Worm (Caenorhabditis elegans) whole organism, early embryonic: Measurements from ENCODE around the gene lam-2.

Experiments used
- ets-7 ChIP-seq: sonication (generic microtip); optimal IDR thresholded peaks from 2 replicates; lab custom pipeline; 2016; ENCODE audit warnings: missing genotype, missing genetic modification characterization, missing compliant biosample characterization
- tra-4 ChIP-seq: sonication (generic microtip); optimal IDR thresholded peaks from 2 replicates; lab custom pipeline; 2017; ENCODE audit warnings: missing genetic modification characterization, missing compliant biosample characterization

- TF ChIP-seq tra-4 (tag; lab: Kevin White, UChicago) (no peak), ets-7 (tag; lab: Kevin White, UChicago) (no peak)
These were observed at the start of gene lam-2 for ce11 chrX:7151189-7151857.
